Worm (Caenorhabditis elegans) whole organism, L4 larva: Measurements from ENCODE around the gene Y94H6A.12.

ENCODE experiments used
- F37D6.2 ChIP-seq: sonication (generic microtip); optimal IDR thresholded peaks from 2 replicates; lab custom pipeline; 2016; ENCODE audit warnings: mild to moderate bottlenecking, missing genetic modification characterization, missing compliant biosample characterization
- F44E2.7 ChIP-seq: fragments of 200-800 bp; sonication (Bioruptor generic); IDR thresholded peaks from 2 replicates; pipeline ENCODE4 v2.1.2; 2022; ENCODE audit warnings: missing genetic modification characterization, missing compliant biosample characterization
- R02D3.7 ChIP-seq: fragments of 150-350 bp; sonication (generic microtip); optimal IDR thresholded peaks from 3 replicates; lab custom pipeline; 2014; ENCODE audit warnings: missing biosample characterization, missing genetic modification characterization
- T20F7.1 ChIP-seq: fragments of 200-800 bp; sonication (Bioruptor generic); optimal IDR thresholded peaks from 2 replicates; lab custom pipeline; 2018; ENCODE audit warnings: mild to moderate bottlenecking, missing genetic modification characterization, missing compliant biosample characterization
- T26A8.4 ChIP-seq: fragments of 200-800 bp; sonication (Bioruptor generic); IDR thresholded peaks from 2 replicates; pipeline ENCODE4 v1.3.6; 2022; ENCODE audit warnings: missing genetic modification characterization, missing compliant biosample characterization
- Y105C5A.15 ChIP-seq: fragments of 200-800 bp; sonication (Bioruptor generic); IDR thresholded peaks from 2 replicates; pipeline ENCODE4 v1.3.6; 2022; ENCODE audit warnings: missing genetic modification characterization, missing compliant biosample characterization
- Y75B8A.6 ChIP-seq: fragments of 200-800 bp; sonication (Bioruptor generic); IDR thresholded peaks from 2 replicates; pipeline ENCODE4 v1.3.6; 2022; ENCODE audit warnings: missing genetic modification reagents, missing genetic modification characterization, missing compliant biosample characterization
- ZK337.2 ChIP-seq: fragments of 200-800 bp; sonication (Bioruptor generic); IDR thresholded peaks from 2 replicates; pipeline ENCODE4 v1.3.6; 2022; ENCODE audit warnings: missing genetic modification reagents, missing genetic modification characterization, missing compliant biosample characterization
- aha-1 ChIP-seq: fragments of 150-350 bp; peaks from one replicate; lab custom pipeline; 2014; ENCODE audit warnings: missing biosample characterization, missing genetic modification characterization
- ceh-28 ChIP-seq: fragments of 150-350 bp; optimal IDR thresholded peaks from 2 replicates; lab custom pipeline; 2014; ENCODE audit warnings: missing biosample characterization, missing genetic modification reagents, missing genetic modification characterization
- ceh-44 ChIP-seq: fragments of 200-800 bp; sonication (Bioruptor generic); IDR thresholded peaks from 2 replicates; pipeline ENCODE4 v1.3.6; 2022; ENCODE audit warnings: missing genetic modification reagents, missing genetic modification characterization, missing compliant biosample characterization
- ces-1 ChIP-seq: fragments of 150-350 bp; sonication (generic microtip); optimal IDR thresholded peaks from 4 replicates; lab custom pipeline; 2014; ENCODE audit warnings: missing biosample characterization, missing genetic modification reagents, missing genetic modification characterization
- cey-2 ChIP-seq: sonication (generic microtip); optimal IDR thresholded peaks from 3 replicates; lab custom pipeline; 2017; ENCODE audit warnings: missing genetic modification characterization, mild to moderate bottlenecking, missing compliant biosample characterization, antibody characterized with exemption, borderline replicate concordance; ENCODE audit not compliant: insufficient read depth
- daf-8 ChIP-seq: fragments of 200-800 bp; sonication (Bioruptor generic); IDR thresholded peaks from 2 replicates; pipeline ENCODE4 v1.3.6; 2022; ENCODE audit warnings: missing genetic modification characterization, missing compliant biosample characterization
- dmd-6 ChIP-seq: fragments of 200-800 bp; sonication (Bioruptor generic); IDR thresholded peaks from 2 replicates; pipeline ENCODE4 v1.3.6; 2022; ENCODE audit warnings: missing genetic modification reagents, missing genetic modification characterization, missing compliant biosample characterization
- dpl-1 ChIP-seq: fragments of 150-350 bp; optimal IDR thresholded peaks from 2 replicates; lab custom pipeline; 2014; ENCODE audit warnings: missing biosample characterization, missing genetic modification reagents, missing genetic modification characterization
- dve-1 ChIP-seq: sonication (generic microtip); optimal IDR thresholded peaks from 2 replicates; lab custom pipeline; 2017; ENCODE audit warnings: antibody characterized with exemption, mild to moderate bottlenecking, missing genetic modification characterization, missing compliant biosample characterization; ENCODE audit not compliant: insufficient read depth
- egl-27 ChIP-seq: sonication (generic microtip); optimal IDR thresholded peaks from 3 replicates; lab custom pipeline; 2017; ENCODE audit warnings: missing biosample characterization, missing genetic modification reagents, missing genetic modification characterization
- fos-1 ChIP-seq: fragments of 150-350 bp; optimal IDR thresholded peaks from 2 replicates; lab custom pipeline; 2014; ENCODE audit warnings: missing biosample characterization, missing genetic modification characterization
- hif-1 ChIP-seq, 2 experiments: sonication (generic microtip); optimal IDR thresholded peaks; 2 replicates each; lab custom pipeline; 2016 to 2017; ENCODE audit warnings: missing compliant biosample characterization in 2 of 2, missing genetic modification characterization in 2 of 2, missing genetic modification reagents in 2 of 2, missing genotype in 2 of 2, mild to moderate bottlenecking in 1 of 2
- hlh-11 ChIP-seq: fragments of 200-800 bp; sonication (Bioruptor generic); optimal IDR thresholded peaks from 2 replicates; lab custom pipeline; 2018; ENCODE audit warnings: mild to moderate bottlenecking, missing genetic modification characterization, missing compliant biosample characterization
- lin-1 ChIP-seq: fragments of 200-800 bp; sonication (Bioruptor generic); IDR thresholded peaks from 2 replicates; pipeline ENCODE4 v1.3.6; 2022; ENCODE audit warnings: missing genetic modification reagents, missing genetic modification characterization, missing compliant biosample characterization
- lin-13 ChIP-seq: fragments of 150-350 bp; optimal IDR thresholded peaks from 2 replicates; lab custom pipeline; 2014; ENCODE audit warnings: missing biosample characterization, missing genetic modification reagents, missing genetic modification characterization
- lin-29 ChIP-seq: fragments of 200-800 bp; sonication (Bioruptor generic); IDR thresholded peaks from 2 replicates; pipeline ENCODE4 v1.3.6; 2022; ENCODE audit warnings: missing genetic modification reagents, missing genetic modification characterization, missing compliant biosample characterization
- madf-9 ChIP-seq: fragments of 200-800 bp; sonication (Bioruptor generic); conservative IDR thresholded peaks from 2 replicates; pipeline ENCODE4 v1.3.6; 2022; ENCODE audit warnings: missing genetic modification reagents, missing genetic modification characterization, missing compliant biosample characterization
- mdt-29 ChIP-seq: fragments of 200-800 bp; sonication (Bioruptor generic); IDR thresholded peaks from 2 replicates; pipeline ENCODE4 v1.3.6; 2022; ENCODE audit warnings: missing genetic modification reagents, missing genetic modification characterization, missing compliant biosample characterization
- nhr-10 ChIP-seq: fragments of 150-350 bp; optimal IDR thresholded peaks from 2 replicates; lab custom pipeline; 2014; ENCODE audit warnings: missing biosample characterization, missing genetic modification characterization
- nhr-111 ChIP-seq: fragments of 200-800 bp; sonication (Bioruptor generic); optimal IDR thresholded peaks from 2 replicates; lab custom pipeline; 2018; ENCODE audit warnings: mild to moderate bottlenecking, missing genetic modification characterization, missing compliant biosample characterization
- nhr-25 ChIP-seq: sonication (generic microtip); optimal IDR thresholded peaks from 2 replicates; lab custom pipeline; 2017; ENCODE audit warnings: missing genetic modification characterization, mild to moderate bottlenecking, missing compliant biosample characterization, antibody characterized with exemption, moderate library complexity, borderline replicate concordance; ENCODE audit not compliant: insufficient read depth
- nhr-28 ChIP-seq: fragments of 150-350 bp; optimal IDR thresholded peaks from 2 replicates; lab custom pipeline; 2014; ENCODE audit warnings: missing biosample characterization, missing genetic modification characterization
- nhr-42 ChIP-seq: fragments of 200-800 bp; sonication (Bioruptor generic); IDR thresholded peaks from 2 replicates; pipeline ENCODE4 v1.3.6; 2022; ENCODE audit warnings: missing genetic modification characterization, missing compliant biosample characterization
- pqm-1 ChIP-seq: sonication (generic microtip); optimal IDR thresholded peaks from 2 replicates; lab custom pipeline; 2017; ENCODE audit warnings: missing biosample characterization, missing genetic modification characterization
- sdz-12 ChIP-seq: fragments of 200-800 bp; sonication (Bioruptor generic); optimal IDR thresholded peaks from 2 replicates; lab custom pipeline; 2018; ENCODE audit warnings: mild to moderate bottlenecking, missing genetic modification characterization, missing compliant biosample characterization
- set-16 ChIP-seq: fragments of 200-800 bp; sonication (Bioruptor generic); IDR thresholded peaks from 2 replicates; pipeline ENCODE4 v1.3.6; 2022; ENCODE audit warnings: missing genetic modification reagents, missing genetic modification characterization, missing compliant biosample characterization
- skn-1 ChIP-seq: fragments of 150-350 bp; optimal IDR thresholded peaks from 2 replicates; lab custom pipeline; 2014; ENCODE audit warnings: missing biosample characterization, missing genetic modification characterization
- spr-3 ChIP-seq: fragments of 200-800 bp; sonication (Bioruptor generic); optimal IDR thresholded peaks from 2 replicates; lab custom pipeline; 2018; ENCODE audit warnings: mild to moderate bottlenecking, missing genetic modification characterization, missing compliant biosample characterization
- tra-1 ChIP-seq: fragments of 200-800 bp; sonication (Bioruptor generic); IDR thresholded peaks from 2 replicates; pipeline ENCODE4 v1.3.6; 2022; ENCODE audit warnings: missing genetic modification reagents, missing genetic modification characterization, missing compliant biosample characterization
- unc-62 ChIP-seq, 3 experiments: fragments of 150-350 bp in 1 of 3; sonication (generic microtip); optimal IDR thresholded peaks in 2 of 3; peaks in 1 of 3; 1 replicate in 1 of 3; 2 replicates in 2 of 3; lab custom pipeline; 2014 to 2017; ENCODE audit warnings: missing biosample characterization in 3 of 3, missing genetic modification characterization in 3 of 3, missing genetic modification reagents in 3 of 3, missing genotype in 1 of 3
- zfp-2 ChIP-seq: sonication (generic microtip); optimal IDR thresholded peaks from 2 replicates; lab custom pipeline; 2016; ENCODE audit warnings: mild to moderate bottlenecking, missing genetic modification characterization, missing compliant biosample characterization
- zip-11 ChIP-seq: fragments of 200-800 bp; sonication (Bioruptor generic); IDR thresholded peaks from 2 replicates; pipeline ENCODE4 v1.3.6; 2022; ENCODE audit warnings: missing genetic modification characterization, missing compliant biosample characterization
- ztf-7 ChIP-seq: fragments of 150-350 bp; optimal IDR thresholded peaks from 2 replicates; lab custom pipeline; 2014; ENCODE audit warnings: missing biosample characterization, missing genetic modification characterization

The Y94H6A.12 gene

ce11 chrIV:2740035-2740434 lies 27.2 kb upstream of the Y94H6A.12 start (continued):
- TF ChIP-seq mdt-29 (GFP tag; lab: Robert Waterston, UW) = peak; percentile 81
- peak; percentile 78 for TF ChIP-seq T26A8.4 (GFP tag; lab: Robert Waterston, UW)
- peak; percentile 87 for TF ChIP-seq ZK337.2 (GFP tag; lab: Robert Waterston, UW)
- peak; percentile 21; the same call in 1 of the 2 replicates for TF ChIP-seq daf-8 (GFP tag; lab: Robert Waterston, UW)
- peak; percentile 79 for TF ChIP-seq nhr-42 (GFP tag; lab: Robert Waterston, UW)
- TF ChIP-seq, all 104 proteins: peak for 35; not testable (repeated sequence) for 69

ce11 chrIV:2738466-2738865 lies 25.6 kb upstream of the Y94H6A.12 start:
- TF ChIP-seq tra-1 (GFP tag; lab: Robert Waterston, UW) = no peak
- no peak for TF ChIP-seq lin-1 (GFP tag; lab: Robert Waterston, UW)
- TF ChIP-seq F37D6.2 (tag; lab: Kevin White, UChicago) = no peak
- TF ChIP-seq madf-9 (GFP tag; lab: Robert Waterston, UW) = no peak
- TF ChIP-seq ceh-44 (GFP tag; lab: Robert Waterston, UW) = no peak
- no peak for TF ChIP-seq dmd-6 (GFP tag; lab: Robert Waterston, UW)
- TF ChIP-seq, all 104 proteins: peak for 0

ce11 chrIV:2736575-2736974 lies 23.7 kb upstream of the Y94H6A.12 start:
- TF ChIP-seq skn-1 (tag; lab: Kevin White, UChicago) (no peak), hif-1 (tag; optimal IDR thresholded peaks at IDR 0.05; lab: Kevin White, UChicago) (no peak), set-16 (no peak), nhr-28 (no peak), nhr-25 (tag; lab: Kevin White, UChicago) (no peak), ceh-28 (peak; percentile 50)

- no peak for TF ChIP-seq skn-1 (tag; lab: Kevin White, UChicago)
- TF ChIP-seq nhr-111 (GFP tag; lab: Kevin White, UChicago) = no peak
- no peak for TF ChIP-seq Y105C5A.15
- no peak for TF ChIP-seq nhr-10 (tag; lab: Kevin White, UChicago)
- TF ChIP-seq ztf-7 = no peak
- TF ChIP-seq unc-62 (GFP tag; optimal IDR thresholded peaks at IDR 0.05 in 1 of 2; lab: Kevin White, UChicago) = no peak
- no peak for TF ChIP-seq unc-62 (tag; optimal IDR thresholded peaks at IDR 0.05; lab: Kevin White, UChicago)
- TF ChIP-seq egl-27 (tag; lab: Kevin White, UChicago) = no peak
These were observed 21.8 kb upstream of the Y94H6A.12 start for ce11 chrIV:2734675-2735074.

- TF ChIP-seq dve-1 (tag; lab: Kevin White, UChicago) (peak; percentile 19), T20F7.1 (GFP tag; lab: Kevin White, UChicago) (peak; percentile 25), fos-1 (tag; lab: Kevin White, UChicago) (no peak), zfp-2 (tag; lab: Kevin White, UChicago) (no peak), nhr-28 (peak; percentile 61), dmd-6 (GFP tag; lab: Robert Waterston, UW) (peak; percentile 37; the same call in 1 of the 2 replicates), pqm-1 (tag; lab: Kevin White, UChicago) (peak; percentile 47)
These were observed 17.1 kb upstream of the Y94H6A.12 start, which contains the start of gene Y94H6A.2 for ce11 chrIV:2729957-2730356. Gene Y94H6A.2, plus strand, starts transcription at chrIV:2730292.

DNA sequence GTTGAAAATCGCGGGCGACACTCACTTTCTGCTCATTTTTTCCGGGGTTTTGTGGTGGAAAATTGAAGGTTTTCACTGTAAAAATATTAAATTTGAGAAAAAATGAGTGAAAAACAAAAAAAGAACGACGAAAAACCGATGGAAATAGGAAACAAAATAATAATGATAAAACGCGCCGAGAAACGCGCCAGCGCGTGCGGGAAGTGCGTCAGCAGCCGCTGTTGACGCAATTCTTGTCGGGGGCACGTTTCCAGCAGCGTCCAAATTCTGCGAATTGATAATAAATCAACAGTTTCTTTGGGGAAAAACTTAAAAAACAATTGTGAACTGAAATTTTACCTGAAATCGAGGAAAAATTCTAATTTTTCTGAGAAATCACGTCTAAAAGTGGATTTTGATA lies 12.9 kb upstream of the Y94H6A.12 start, which contains the start of gene ubxn-2:
Gene ubxn-2 (minus strand): TSS at position 36 of the 400 bp plus-strand sequence.
- TF ChIP-seq ces-1 = no peak
- no peak for TF ChIP-seq Y75B8A.6
- no peak for TF ChIP-seq aha-1
- no peak for TF ChIP-seq daf-8 (GFP tag; lab: Robert Waterston, UW)
- peak; percentile 12; the same call in 1 of the 2 replicates for TF ChIP-seq nhr-42 (GFP tag; lab: Robert Waterston, UW)
- no peak for TF ChIP-seq zip-11 (GFP tag; lab: Robert Waterston, UW)
- no peak for TF ChIP-seq R02D3.7 (tag; lab: Kevin White, UChicago)
- no peak for TF ChIP-seq ceh-28
- TF ChIP-seq dpl-1 = peak; percentile 83
- no peak for TF ChIP-seq cey-2 (tag; lab: Kevin White, UChicago)
- no peak for TF ChIP-seq nhr-111 (GFP tag; lab: Kevin White, UChicago)
- no peak for TF ChIP-seq tra-1 (GFP tag; lab: Robert Waterston, UW)
- no peak for TF ChIP-seq sdz-12 (GFP tag; lab: Kevin White, UChicago)
- peak; percentile 42; the same call in 1 of the 2 replicates for TF ChIP-seq lin-29 (GFP tag; lab: Robert Waterston, UW)
- peak; percentile 64 for TF ChIP-seq hlh-11 (tag; lab: Kevin White, UChicago)
- peak; percentile 59 for TF ChIP-seq lin-13
- no peak for TF ChIP-seq F44E2.7
- peak; percentile 32 for TF ChIP-seq spr-3 (GFP tag; lab: Kevin White, UChicago)
